Worm (Caenorhabditis elegans): Measurements from ENCODE around the gene F58E6.5.
A peak's percentile ranks its signal among the peaks of the same experiment; 100 is the strongest.

Gene F58E6.5

DNA sequence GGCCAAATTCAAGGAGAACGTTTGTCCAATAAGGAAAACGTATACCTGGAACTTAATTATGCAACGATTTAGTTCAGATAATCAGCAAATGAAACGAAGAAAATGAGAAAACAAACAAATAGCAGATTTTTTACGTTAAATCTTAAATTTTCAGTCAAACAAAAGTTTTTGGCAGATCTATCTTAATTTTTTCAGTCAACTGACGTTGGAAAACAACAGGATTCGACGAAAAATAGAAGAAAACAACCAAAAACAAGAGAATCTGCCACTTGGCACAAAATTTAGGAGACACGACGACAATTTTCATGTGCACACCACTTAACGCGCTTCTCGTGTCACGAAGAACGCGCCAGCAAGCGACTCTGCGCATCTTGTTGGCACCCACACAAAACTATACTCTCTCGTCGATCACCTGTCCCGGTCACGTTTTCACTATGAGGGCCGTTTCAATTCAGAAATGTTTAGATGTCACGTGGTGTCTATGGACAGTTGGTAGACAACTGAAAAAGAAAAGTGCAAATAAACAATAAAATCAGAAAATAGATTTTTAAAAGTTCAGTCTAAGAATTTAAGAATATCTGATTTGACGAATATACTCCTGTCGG is 35.4 kb upstream of the F58E6.5 start, which contains the start of gene ztf-7:
Gene ztf-7, minus strand, starts transcription at position 51 of the 605 bp plus-strand sequence.
- TF ChIP-seq unc-62 (GFP tag; optimal IDR thresholded peaks at IDR 0.05) (peak; percentile 18), tbx-2 (tag; optimal IDR thresholded peaks at IDR 0.05) (peak; percentile 88), nhr-76 (tag; optimal IDR thresholded peaks at IDR 0.05) (no peak), hmg-11 (tag; optimal IDR thresholded peaks at IDR 0.05) (peak; percentile 80), nhr-237 (tag; optimal IDR thresholded peaks at IDR 0.05) (no peak), elt-3 (tag; optimal IDR thresholded peaks at IDR 0.05) (no peak), nfya-1 (tag; optimal IDR thresholded peaks at IDR 0.05; ENCODE audit: insufficient read depth) (peak; percentile 94), ceh-28 (tag; optimal IDR thresholded peaks at IDR 0.05) (peak; percentile 80), snpc-4 (tag; optimal IDR thresholded peaks at IDR 0.05) (peak; percentile 93), ama-1 (optimal IDR thresholded peaks at IDR 0.05) (peak; percentile 82), lin-15B (tag; optimal IDR thresholded peaks at IDR 0.05) (peak; percentile 89), fos-1 (tag; optimal IDR thresholded peaks at IDR 0.05) (no peak), nhr-25 (tag; optimal IDR thresholded peaks at IDR 0.05) (peak; percentile 99), ceh-16 (tag; optimal IDR thresholded peaks at IDR 0.05) (peak; percentile 50), pqm-1 (tag; optimal IDR thresholded peaks at IDR 0.05) (peak; percentile 73), ztf-4 (tag; optimal IDR thresholded peaks at IDR 0.05) (peak; percentile 74), fkh-2 (tag; optimal IDR thresholded peaks at IDR 0.05) (no peak), egl-5 (tag; optimal IDR thresholded peaks at IDR 0.05) (peak; percentile 91), daf-12 (tag; optimal IDR thresholded peaks at IDR 0.05) (no peak), elt-2 (tag; optimal IDR thresholded peaks at IDR 0.05) (peak; percentile 89), nhr-77 (tag; optimal IDR thresholded peaks at IDR 0.05) (peak; percentile 26), mml-1 (tag; optimal IDR thresholded peaks at IDR 0.05) (no peak), lsy-12 (tag; optimal IDR thresholded peaks at IDR 0.05) (peak; percentile 96), aly-2 (tag; optimal IDR thresholded peaks at IDR 0.05) (no peak), unc-39 (tag; optimal IDR thresholded peaks at IDR 0.05) (no peak), nhr-23 (tag; optimal IDR thresholded peaks at IDR 0.05) (peak; percentile 97), skn-1 (tag; optimal IDR thresholded peaks at IDR 0.05) (peak; percentile 68), sea-2 (GFP tag; optimal IDR thresholded peaks at IDR 0.05) (no peak), ceh-82 (tag; optimal IDR thresholded peaks at IDR 0.05) (peak; percentile 35), lin-39 (tag; optimal IDR thresholded peaks at IDR 0.05) (peak; percentile 95), nhr-11 (tag; optimal IDR thresholded peaks at IDR 0.05) (peak; percentile 80), nhr-28 (tag; optimal IDR thresholded peaks at IDR 0.05) (no peak), elt-1 (tag; optimal IDR thresholded peaks at IDR 0.05) (peak; percentile 76), egl-27 (tag; optimal IDR thresholded peaks at IDR 0.05) (peak; percentile 38), ztf-11 (tag; optimal IDR thresholded peaks at IDR 0.05) (no peak), nhr-67 (tag; optimal IDR thresholded peaks at IDR 0.05) (no peak), jun-1 (tag; optimal IDR thresholded peaks at IDR 0.05) (peak; percentile 95), ceh-9 (tag; optimal IDR thresholded peaks at IDR 0.05) (no peak), pha-4 (tag; optimal IDR thresholded peaks at IDR 0.05) (peak; percentile 96), fkh-10 (GFP tag; optimal IDR thresholded peaks at IDR 0.05) (peak; percentile 87), mdl-1 (tag; optimal IDR thresholded peaks at IDR 0.05) (peak; percentile 94), zag-1 (tag; optimal IDR thresholded peaks at IDR 0.05) (no peak), ZK546.5 (tag; optimal IDR thresholded peaks at IDR 0.05) (no peak), nhr-43 (tag; optimal IDR thresholded peaks at IDR 0.05; ENCODE audit: poor library complexity, severe bottlenecking) (peak; percentile 97), R02D3.7 (tag; optimal IDR thresholded peaks at IDR 0.05) (peak; percentile 62), nhr-12 (tag; optimal IDR thresholded peaks at IDR 0.05) (no peak), eor-1 (tag; optimal IDR thresholded peaks at IDR 0.05) (no peak)
